Worm (Caenorhabditis elegans) whole organism, L4/young adult: ENCODE measurements around the gene F40A3.4.

Experiments
- W03F9.2 ChIP-seq: fragments of 150-350 bp; optimal IDR thresholded peaks from 2 replicates; lab custom pipeline; 2014; ENCODE audit warnings: missing biosample characterization, missing genetic modification characterization
- dao-5 ChIP-seq: sonication (generic microtip); optimal IDR thresholded peaks from 2 replicates; lab custom pipeline; 2016; ENCODE audit warnings: missing genotype, missing genetic modification characterization, moderate library complexity, missing compliant biosample characterization
- him-1 ChIP-seq: sonication (generic microtip); optimal IDR thresholded peaks from 2 replicates; lab custom pipeline; 2016; ENCODE audit warnings: missing genotype, missing genetic modification reagents, missing genetic modification characterization, missing compliant biosample characterization

DNA sequence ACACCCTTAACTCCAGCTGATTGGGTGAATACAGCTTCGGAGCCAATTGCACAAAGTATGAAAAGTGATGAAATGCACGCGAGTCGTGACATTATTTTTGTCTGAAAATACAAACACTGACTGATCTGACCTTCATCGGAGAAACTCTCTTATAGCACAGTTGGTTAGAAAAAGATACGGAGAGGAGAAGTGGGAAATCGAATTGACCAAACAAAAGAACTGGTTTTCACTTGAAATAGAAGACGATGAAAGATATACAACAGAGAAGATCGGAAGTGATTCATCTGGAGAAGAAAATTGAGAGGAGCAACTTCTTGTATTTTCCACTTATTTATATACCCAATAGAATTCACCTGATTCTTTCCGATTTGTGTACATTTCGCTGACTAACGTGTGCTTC, 37.7 kb upstream of the F40A3.4 start, which contains the start of gene ttr-33:
- no peak for TF ChIP-seq him-1 (tag; lab: Kevin White, UChicago)
- no peak for TF ChIP-seq dao-5 (tag; lab: Kevin White, UChicago)
- TF ChIP-seq W03F9.2 (tag; lab: Kevin White, UChicago), result no peak
